Worm (Caenorhabditis elegans) whole organism, late embryonic: ENCODE data around the gene ZK822.9.

ENCODE experiments used
- K02D7.2 ChIP-seq: sonication (generic microtip); optimal IDR thresholded peaks from 2 replicates; lab custom pipeline; 2017; ENCODE audit warnings: mild to moderate bottlenecking, missing genetic modification characterization, missing compliant biosample characterization
- ama-1 ChIP-seq: fragments of 150-350 bp; optimal IDR thresholded peaks from 2 replicates; lab custom pipeline; 2014
- ceh-14 ChIP-seq: sonication (generic microtip); optimal IDR thresholded peaks from 2 replicates; lab custom pipeline; 2016; ENCODE audit warnings: missing genotype, missing genetic modification characterization, missing compliant biosample characterization
- ceh-19 ChIP-seq: fragments of 200-800 bp; sonication (Bioruptor generic); optimal IDR thresholded peaks from 2 replicates; lab custom pipeline; 2018; ENCODE audit warnings: mild to moderate bottlenecking, missing genetic modification characterization, missing compliant biosample characterization
- ceh-30 ChIP-seq: fragments of 150-350 bp; optimal IDR thresholded peaks from 2 replicates; lab custom pipeline; 2014; ENCODE audit warnings: missing biosample characterization, missing genetic modification characterization
- fax-1 ChIP-seq: sonication (generic microtip); optimal IDR thresholded peaks from 2 replicates; lab custom pipeline; 2016; ENCODE audit warnings: missing genotype, missing genetic modification characterization, missing compliant biosample characterization
- nhr-11 ChIP-seq: fragments of 150-350 bp; optimal IDR thresholded peaks from 2 replicates; lab custom pipeline; 2014; ENCODE audit warnings: missing biosample characterization, missing genetic modification characterization
- pag-3 ChIP-seq: sonication (generic microtip); optimal IDR thresholded peaks from 2 replicates; lab custom pipeline; 2016; ENCODE audit warnings: missing compliant biosample characterization, missing genetic modification characterization, borderline replicate concordance
- pax-1 ChIP-seq: fragments of 150-350 bp; optimal IDR thresholded peaks from 2 replicates; lab custom pipeline; 2014; ENCODE audit warnings: missing biosample characterization, missing genetic modification characterization
- pqm-1 ChIP-seq: sonication (generic microtip); optimal IDR thresholded peaks from 2 replicates; lab custom pipeline; 2016; ENCODE audit warnings: missing genetic modification characterization, missing compliant biosample characterization

- TF ChIP-seq ama-1 (lab: Kevin White, UChicago), result no peak
- no peak for TF ChIP-seq nhr-11
- no peak for TF ChIP-seq pax-1 (tag; lab: Kevin White, UChicago)
- TF ChIP-seq pag-3 (tag; lab: Kevin White, UChicago), result no peak
- no peak for TF ChIP-seq fax-1
- TF ChIP-seq pqm-1 (tag; lab: Kevin White, UChicago), result no peak
- TF ChIP-seq ceh-14 (tag; lab: Kevin White, UChicago), result no peak
- TF ChIP-seq K02D7.2 (tag; lab: Kevin White, UChicago), result no peak
- no peak for TF ChIP-seq ceh-30 (tag; lab: Kevin White, UChicago)
- no peak for TF ChIP-seq ceh-19
These were observed 8.3 kb downstream of the ZK822.9 start for ce11 chrIV:11924092-11924491.
